Fruit fly (Drosophila melanogaster) whole organism, embryonic: ENCODE results near the gene CG15390.

Source experiments
- Bteb2 ChIP-seq: fragments of 200-800 bp; sonication (Bioruptor generic); optimal IDR thresholded peaks from 2 replicates; lab custom pipeline; 2016; ENCODE audit warnings: missing biosample characterization, missing genetic modification characterization
- CG10959 ChIP-seq: fragments of 200-800 bp; sonication (Bioruptor generic); IDR thresholded peaks from 2 replicates; pipeline ENCODE4 v1.3.6; 2022; ENCODE audit warnings: missing biosample characterization, missing genetic modification characterization
- CG11560 ChIP-seq: fragments of 200-800 bp; sonication (Bioruptor generic); IDR thresholded peaks from 3 replicates; pipeline ENCODE4 v1.3.6; 2022; ENCODE audit warnings: missing biosample characterization, missing genetic modification characterization
- CG12236 ChIP-seq: fragments of 200-800 bp; sonication (Bioruptor generic); optimal IDR thresholded peaks from 2 replicates; lab custom pipeline; 2016; ENCODE audit warnings: missing biosample characterization, missing genetic modification characterization
- CG13296 ChIP-seq: fragments of 200-800 bp; sonication (Bioruptor generic); optimal IDR thresholded peaks from 3 replicates; lab custom pipeline; 2018; ENCODE audit warnings: missing biosample characterization, mild to moderate bottlenecking, missing genetic modification characterization
- CG13894 ChIP-seq: fragments of 200-800 bp; sonication (Bioruptor generic); optimal IDR thresholded peaks from 3 replicates; lab custom pipeline; 2018; ENCODE audit warnings: missing biosample characterization, mild to moderate bottlenecking, missing genetic modification characterization, moderate library complexity
- CG14441 ChIP-seq: fragments of 200-800 bp; sonication (Bioruptor generic); IDR thresholded peaks from 2 replicates; pipeline ENCODE4 v1.3.6; 2022; ENCODE audit warnings: missing biosample characterization, missing genetic modification characterization
- CG14965 ChIP-seq: fragments of 200-800 bp; sonication (Bioruptor generic); optimal IDR thresholded peaks from 2 replicates; lab custom pipeline; 2016; ENCODE audit warnings: missing biosample characterization, missing genetic modification characterization, borderline replicate concordance
- CG15269 ChIP-seq: fragments of 200-800 bp; sonication (Bioruptor generic); optimal IDR thresholded peaks from 2 replicates; lab custom pipeline; 2018; ENCODE audit warnings: missing biosample characterization, mild to moderate bottlenecking, missing genetic modification characterization, moderate library complexity
- CG15514 ChIP-seq: fragments of 200-800 bp; sonication (Bioruptor generic); optimal IDR thresholded peaks from 3 replicates; lab custom pipeline; 2017; ENCODE audit warnings: missing biosample characterization, missing genetic modification characterization, mild to moderate bottlenecking, moderate library complexity, missing genetic modification reagents
- CG18599 ChIP-seq: fragments of 200-800 bp; sonication (Bioruptor generic); optimal IDR thresholded peaks from 3 replicates; lab custom pipeline; 2017; ENCODE audit warnings: missing biosample characterization, missing genetic modification characterization, mild to moderate bottlenecking, moderate library complexity, missing genetic modification reagents
- CG30403 ChIP-seq: fragments of 200-800 bp; sonication (Bioruptor generic); optimal IDR thresholded peaks from 3 replicates; lab custom pipeline; 2016; ENCODE audit warnings: missing biosample characterization, missing genetic modification characterization
- CG32772 ChIP-seq: fragments of 200-800 bp; sonication (Bioruptor generic); IDR thresholded peaks from 2 replicates; pipeline ENCODE4 v1.3.6; 2022; ENCODE audit warnings: missing biosample characterization, missing genetic modification characterization
- CG3281 ChIP-seq: fragments of 200-800 bp; sonication (Bioruptor generic); optimal IDR thresholded peaks from 3 replicates; lab custom pipeline; 2017; ENCODE audit warnings: missing biosample characterization, mild to moderate bottlenecking, missing genetic modification characterization
- CG3847 ChIP-seq: fragments of 200-800 bp; sonication (Bioruptor generic); IDR thresholded peaks from 2 replicates; pipeline ENCODE4 v1.3.6; 2022; ENCODE audit warnings: missing biosample characterization, missing genetic modification characterization
- CG4282 ChIP-seq: fragments of 200-800 bp; sonication (Bioruptor generic); optimal IDR thresholded peaks from 2 replicates; lab custom pipeline; 2016; ENCODE audit warnings: missing biosample characterization, missing genetic modification characterization
- CG4617 ChIP-seq: fragments of 200-800 bp; sonication (Bioruptor generic); optimal IDR thresholded peaks from 3 replicates; lab custom pipeline; 2016; ENCODE audit warnings: missing biosample characterization, missing genetic modification characterization, borderline replicate concordance
- CG4820 ChIP-seq: fragments of 200-800 bp; sonication (Bioruptor generic); optimal IDR thresholded peaks from 3 replicates; lab custom pipeline; 2016; ENCODE audit warnings: missing biosample characterization, missing genetic modification characterization
- CG7987 ChIP-seq: fragments of 200-800 bp; sonication (Bioruptor generic); optimal IDR thresholded peaks from 2 replicates; lab custom pipeline; 2018; ENCODE audit warnings: missing biosample characterization, mild to moderate bottlenecking, missing genetic modification characterization, moderate library complexity
- CG8290 ChIP-seq, 3 experiments: fragments of 200-800 bp; sonication (Bioruptor generic); optimal IDR thresholded peaks; 2 replicates each; lab custom pipeline; 2016 to 2019; ENCODE audit warnings: missing biosample characterization in 3 of 3, missing genetic modification characterization in 3 of 3, mild to moderate bottlenecking in 2 of 3, moderate library complexity in 1 of 3
- ERR ChIP-seq: fragments of 200-800 bp; sonication (Bioruptor generic); optimal IDR thresholded peaks from 2 replicates; lab custom pipeline; 2016; ENCODE audit warnings: missing biosample characterization, missing genetic modification characterization
- Ets65A ChIP-seq: fragments of 200-800 bp; sonication (Bioruptor generic); peaks from one replicate; lab custom pipeline; 2016; ENCODE audit warnings: missing biosample characterization, missing genetic modification characterization
- H2.0 ChIP-seq: fragments of 200-800 bp; sonication (Bioruptor generic); IDR thresholded peaks from 2 replicates; pipeline ENCODE4 v1.3.6; 2022; ENCODE audit warnings: missing biosample characterization, missing genetic modification characterization
- HLH4C ChIP-seq: fragments of 200-800 bp; sonication (Bioruptor generic); IDR thresholded peaks from 3 replicates; pipeline ENCODE4 v1.3.6; 2022; ENCODE audit warnings: missing biosample characterization, missing genetic modification characterization; ENCODE audit not compliant: partially characterized antibody
- Hey ChIP-seq: fragments of 200-800 bp; sonication (Bioruptor generic); optimal IDR thresholded peaks from 3 replicates; lab custom pipeline; 2018; ENCODE audit warnings: missing biosample characterization, mild to moderate bottlenecking, missing genetic modification characterization
- Mes4 ChIP-seq: fragments of 200-800 bp; sonication (Bioruptor generic); optimal IDR thresholded peaks from 2 replicates; lab custom pipeline; 2016; ENCODE audit warnings: missing biosample characterization, missing genetic modification characterization
- Neu2 ChIP-seq: fragments of 200-800 bp; sonication (Bioruptor generic); optimal IDR thresholded peaks from 3 replicates; lab custom pipeline; 2016; ENCODE audit warnings: missing biosample characterization, missing genetic modification characterization, borderline replicate concordance
- Rfx ChIP-seq: fragments of 200-800 bp; sonication (Bioruptor generic); IDR thresholded peaks from 2 replicates; pipeline ENCODE4 v1.3.6; 2022; ENCODE audit warnings: missing biosample characterization, missing genetic modification characterization
- Rx ChIP-seq: fragments of 200-800 bp; sonication (Bioruptor generic); IDR thresholded peaks from 2 replicates; pipeline ENCODE4 v1.3.6; 2022; ENCODE audit warnings: missing biosample characterization, missing genetic modification characterization
- Xrp1 ChIP-seq: fragments of 200-800 bp; sonication (Bioruptor generic); IDR thresholded peaks from 2 replicates; pipeline ENCODE4 v1.3.6; 2022; ENCODE audit warnings: missing biosample characterization, missing genetic modification characterization
- abd-A ChIP-seq: fragments of 200-800 bp; sonication (Bioruptor generic); optimal IDR thresholded peaks from 3 replicates; lab custom pipeline; 2019; ENCODE audit warnings: missing biosample characterization, mild to moderate bottlenecking, missing genetic modification characterization, moderate library complexity
- al ChIP-seq: fragments of 200-800 bp; sonication (Bioruptor generic); IDR thresholded peaks from 2 replicates; pipeline ENCODE4 v1.3.6; 2022; ENCODE audit warnings: missing biosample characterization, missing genetic modification characterization
- ap ChIP-seq: fragments of 200-800 bp; sonication (Bioruptor generic); IDR thresholded peaks from 2 replicates; pipeline ENCODE4 v1.3.6; 2022; ENCODE audit warnings: missing biosample characterization, missing genetic modification characterization
- bigmax ChIP-seq: fragments of 200-800 bp; sonication (Bioruptor generic); optimal IDR thresholded peaks from 2 replicates; lab custom pipeline; 2018; ENCODE audit warnings: missing biosample characterization, mild to moderate bottlenecking, missing genetic modification characterization
- danr ChIP-seq: fragments of 200-800 bp; sonication (Bioruptor generic); IDR thresholded peaks from 2 replicates; pipeline ENCODE4 v1.3.6; 2022; ENCODE audit warnings: missing biosample characterization, missing genetic modification characterization
- gce ChIP-seq: fragments of 200-800 bp; sonication (Bioruptor generic); IDR thresholded peaks from 3 replicates; pipeline ENCODE4 v1.3.6; 2022; ENCODE audit warnings: missing biosample characterization, missing genetic modification characterization
- gcm2 ChIP-seq: fragments of 200-800 bp; sonication (Bioruptor generic); optimal IDR thresholded peaks from 2 replicates; lab custom pipeline; 2016; ENCODE audit warnings: missing biosample characterization, missing genetic modification characterization
- inv ChIP-seq: fragments of 200-800 bp; sonication (Bioruptor generic); IDR thresholded peaks from 2 replicates; pipeline ENCODE4 v1.3.6; 2022; ENCODE audit warnings: missing biosample characterization, missing genetic modification characterization; ENCODE audit not compliant: partially characterized antibody
- kah ChIP-seq: fragments of 200-800 bp; sonication (Bioruptor generic); optimal IDR thresholded peaks from 2 replicates; lab custom pipeline; 2018; ENCODE audit warnings: missing biosample characterization, mild to moderate bottlenecking, missing genetic modification characterization
- lola ChIP-seq, 3 experiments: fragments of >200 bp in 2 of 3; fragments of 200-800 bp in 1 of 3; sonication (Bioruptor generic) in 1 of 3; optimal IDR thresholded peaks; 2 replicates each; lab custom pipeline; 2017 to 2019; ENCODE audit warnings: missing biosample characterization in 3 of 3, missing genetic modification characterization in 3 of 3, mild to moderate bottlenecking in 1 of 3, moderate library complexity in 1 of 3
- maf-S ChIP-seq: fragments of 200-800 bp; sonication (Bioruptor generic); optimal IDR thresholded peaks from 2 replicates; lab custom pipeline; 2016; ENCODE audit warnings: missing biosample characterization, missing genetic modification characterization
- nom ChIP-seq: fragments of 200-800 bp; sonication (Bioruptor generic); optimal IDR thresholded peaks from 2 replicates; lab custom pipeline; 2017; ENCODE audit warnings: missing biosample characterization, missing genetic modification characterization, mild to moderate bottlenecking, moderate library complexity, missing genetic modification reagents
- onecut ChIP-seq: fragments of 200-800 bp; sonication (Bioruptor generic); IDR thresholded peaks from 2 replicates; pipeline ENCODE4 v1.3.6; 2022; ENCODE audit warnings: missing biosample characterization, missing genetic modification characterization
- pros ChIP-seq: fragments of 200-800 bp; sonication (Bioruptor generic); optimal IDR thresholded peaks from 3 replicates; lab custom pipeline; 2019; ENCODE audit warnings: missing biosample characterization, mild to moderate bottlenecking, missing genetic modification characterization, moderate library complexity
- ranshi ChIP-seq: fragments of 200-800 bp; sonication (Bioruptor generic); IDR thresholded peaks from 2 replicates; pipeline ENCODE4 v1.3.6; 2022; ENCODE audit warnings: missing biosample characterization, missing genetic modification characterization
- seq ChIP-seq: fragments of 200-800 bp; sonication (Bioruptor generic); IDR thresholded peaks from 2 replicates; pipeline ENCODE4 v1.3.6; 2022; ENCODE audit warnings: missing biosample characterization, missing genetic modification characterization
- slp2 ChIP-seq: fragments of 200-800 bp; sonication (Bioruptor generic); optimal IDR thresholded peaks from 2 replicates; lab custom pipeline; 2016; ENCODE audit warnings: missing biosample characterization, missing genetic modification characterization
- stc ChIP-seq: fragments of 200-800 bp; sonication (Bioruptor generic); IDR thresholded peaks from 2 replicates; pipeline ENCODE4 v1.3.6; 2022; ENCODE audit warnings: missing biosample characterization, missing genetic modification characterization
- sug ChIP-seq: fragments of 200-800 bp; optimal IDR thresholded peaks from 2 replicates; lab custom pipeline; 2019; ENCODE audit warnings: missing biosample characterization, mild to moderate bottlenecking, missing genetic modification characterization, moderate library complexity
- wdn ChIP-seq: fragments of 200-800 bp; sonication (Bioruptor generic); IDR thresholded peaks from 2 replicates; pipeline ENCODE4 v1.3.6; 2022; ENCODE audit warnings: missing biosample characterization, missing genetic modification characterization
- wor ChIP-seq: fragments of 200-800 bp; sonication (Bioruptor generic); IDR thresholded peaks from 2 replicates; pipeline ENCODE4 v1.3.6; 2022; ENCODE audit warnings: missing biosample characterization, missing genetic modification characterization

CG15390 gene

dm6 chr2L:2380805-2381204, 6.3 kb downstream of the CG15390 start, which contains the start of gene Eogt (continued):
- TF ChIP-seq CG11560 (peak; percentile 86), sug (tag; lab: Kevin White, UChicago) (peak; percentile 85), CG15269 (tag; lab: Kevin White, UChicago) (peak; percentile 94), lola (GFP tag; optimal IDR thresholded peaks at IDR 0.05; lab: Kevin White, UChicago) (peak in 1 of 3 experiments; percentile 93), CG14441 (peak; percentile 96), danr (GFP tag; lab: Robert Waterston, UW) (peak; percentile 95), HLH4C (GFP tag; lab: Robert Waterston, UW) (no peak), ERR (GFP tag; lab: Kevin White, UChicago) (no peak), CG10959 (GFP tag; lab: Robert Waterston, UW) (peak; percentile 97), inv (no peak), CG3281 (peak; percentile 84), pros (GFP tag; lab: Kevin White, UChicago) (no peak), al (peak; percentile 92), kah (GFP tag; lab: Kevin White, UChicago) (peak; percentile 66), Ets65A (GFP tag; lab: Kevin White, UChicago) (peak; percentile 96), onecut (GFP tag; lab: Robert Waterston, UW) (peak; percentile 90), nom (GFP tag; lab: Kevin White, UChicago) (peak; percentile 81), ranshi (GFP tag; lab: Robert Waterston, UW) (peak; percentile 97), maf-S (GFP tag; lab: Kevin White, UChicago) (peak; percentile 71), Xrp1 (GFP tag; lab: Robert Waterston, UW) (peak; percentile 98), CG15514 (GFP tag; lab: Kevin White, UChicago) (peak; percentile 77), Rfx (peak; percentile 97), Mes4 (GFP tag; lab: Kevin White, UChicago) (peak; percentile 51), seq (peak; percentile 94), CG13296 (GFP tag; lab: Kevin White, UChicago) (peak; percentile 79), bigmax (GFP tag; lab: Kevin White, UChicago) (no peak), H2.0 (GFP tag; lab: Robert Waterston, UW) (peak; percentile 98), CG18599 (GFP tag; lab: Kevin White, UChicago) (peak; percentile 86), CG13894 (peak; percentile 85), gcm2 (GFP tag; lab: Kevin White, UChicago) (peak; percentile 79), Bteb2 (GFP tag; lab: Kevin White, UChicago) (peak; percentile 63), CG3847 (GFP tag; lab: Robert Waterston, UW) (peak; percentile 95), CG14965 (GFP tag; lab: Kevin White, UChicago) (no peak), stc (peak; percentile 97), Neu2 (no peak), abd-A (tag; lab: Kevin White, UChicago) (peak; percentile 76), slp2 (GFP tag; lab: Kevin White, UChicago) (peak; percentile 63), CG4820 (GFP tag; lab: Kevin White, UChicago) (peak; percentile 91), Hey (tag; lab: Kevin White, UChicago) (peak; percentile 40), gce (GFP tag; lab: Robert Waterston, UW) (peak; percentile 95), CG12236 (GFP tag; lab: Kevin White, UChicago) (peak; percentile 23), Rx (peak; percentile 94), CG4617 (GFP tag; lab: Kevin White, UChicago) (peak; percentile 92), CG32772 (peak; percentile 97), wdn (GFP tag; lab: Robert Waterston, UW) (peak; percentile 93), wor (GFP tag; lab: Robert Waterston, UW) (peak; percentile 96), ap (peak; percentile 96), CG7987 (peak; percentile 50), CG8290 (GFP tag; optimal IDR thresholded peaks at IDR 0.05; lab: Kevin White, UChicago) (peak; percentile 84), CG8290 (tag; optimal IDR thresholded peaks at IDR 0.05; lab: Kevin White, UChicago) (peak; percentile 58 to 98), CG4282 (GFP tag; lab: Kevin White, UChicago) (no peak), CG30403 (peak; percentile 94)
